Fruit fly (Drosophila melanogaster) whole organism, prepupa: ENCODE results near the gene CG31810.

Source experiments
- CG10631 ChIP-seq: fragments of 200-800 bp; sonication (Bioruptor generic); optimal IDR thresholded peaks from 2 replicates; lab custom pipeline; 2016; ENCODE audit warnings: missing biosample characterization, missing genetic modification characterization
- CG11762 ChIP-seq: fragments of 200-800 bp; sonication (Bioruptor generic); optimal IDR thresholded peaks from 3 replicates; lab custom pipeline; 2016; ENCODE audit warnings: missing biosample characterization, missing genetic modification characterization; ENCODE audit not compliant: insufficient read depth
- CG16779 ChIP-seq: fragments of 200-800 bp; sonication (Bioruptor generic); optimal IDR thresholded peaks from 3 replicates; lab custom pipeline; 2017; ENCODE audit warnings: missing biosample characterization, mild to moderate bottlenecking, missing genetic modification characterization
- CG6854 ChIP-seq: fragments of 200-800 bp; sonication (Bioruptor generic); optimal IDR thresholded peaks from 2 replicates; lab custom pipeline; 2017; ENCODE audit warnings: missing biosample characterization, mild to moderate bottlenecking, missing genetic modification characterization
- Ets21C ChIP-seq: fragments of 200-800 bp; sonication (Bioruptor generic); optimal IDR thresholded peaks from 3 replicates; lab custom pipeline; 2016; ENCODE audit warnings: missing biosample characterization, missing genetic modification characterization
- Hr4 ChIP-seq: fragments of 200-800 bp; sonication (Bioruptor generic); optimal IDR thresholded peaks from 3 replicates; lab custom pipeline; 2016; ENCODE audit warnings: missing biosample characterization, missing genetic modification characterization
- dac ChIP-seq: fragments of 200-800 bp; sonication (Bioruptor generic); optimal IDR thresholded peaks from 2 replicates; lab custom pipeline; 2017; ENCODE audit warnings: missing biosample characterization, mild to moderate bottlenecking, missing genetic modification characterization
- lz ChIP-seq: fragments of 200-800 bp; sonication (Bioruptor generic); optimal IDR thresholded peaks from 3 replicates; lab custom pipeline; 2016; ENCODE audit warnings: missing biosample characterization, missing genetic modification characterization

- no peak for TF ChIP-seq Ets21C (GFP tag; lab: Kevin White, UChicago)
- no peak for TF ChIP-seq CG11762 (GFP tag; lab: Kevin White, UChicago)
- TF ChIP-seq CG10631 (GFP tag; lab: Kevin White, UChicago) = no peak
- TF ChIP-seq Hr4 (GFP tag; lab: Kevin White, UChicago) = no peak
- TF ChIP-seq dac = no peak
- no peak for TF ChIP-seq CG6854 (GFP tag; lab: Kevin White, UChicago)
- no peak for TF ChIP-seq CG16779 (tag; lab: Kevin White, UChicago)
- no peak for TF ChIP-seq lz (GFP tag; lab: Kevin White, UChicago)
Observed at dm6 chr2L:16882871-16883849, 31.0 kb upstream of the CG31810 start.
